Worm (Caenorhabditis elegans): ENCODE results near the gene B0198.2.

- TF ChIP-seq him-1 (tag; optimal IDR thresholded peaks at IDR 0.05) (no peak), dao-5 (tag; optimal IDR thresholded peaks at IDR 0.05) (no peak), W03F9.2 (tag; optimal IDR thresholded peaks at IDR 0.05) (no peak)
Observed at ce11 chrX:12064908-12065307, 39.4 kb downstream of the B0198.2 start, which contains the start of gene lgc-23.
